Fruit fly (Drosophila melanogaster): ENCODE measurements around the gene CG31496.

The CG31496 gene

DNA sequence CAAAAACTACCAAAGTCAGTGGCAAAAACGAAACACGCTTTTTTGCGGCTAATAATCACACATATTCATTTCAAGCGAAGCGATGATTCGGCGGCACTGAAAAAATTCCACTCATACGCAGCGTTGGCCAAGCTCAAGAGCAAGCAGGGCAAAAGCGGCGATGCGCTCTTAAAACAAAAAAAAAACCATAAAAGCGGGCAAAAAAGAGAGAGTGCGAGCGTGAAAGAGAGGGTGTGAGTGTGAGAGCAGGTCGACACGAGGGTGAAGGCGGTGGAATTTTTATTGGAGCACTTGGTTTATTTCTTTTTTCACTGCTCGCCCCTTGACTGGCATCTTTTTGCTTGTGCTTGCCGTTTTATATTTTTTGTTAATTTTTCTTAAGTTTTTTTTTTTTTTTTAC lies 34.3 kb upstream of the CG31496 start (continued):
- TF ChIP-seq sna (GFP tag; IDR thresholded peaks at IDR 0.05; ENCODE audit: partially characterized antibody) (0 out of 2 replicates have a peak, but pooled peaks have one; percentile 20), Lim3 (GFP tag; IDR thresholded peaks at IDR 0.05) (no peak), zf30C (GFP tag; optimal IDR thresholded peaks at IDR 0.05) (no peak), stwl (tag; optimal IDR thresholded peaks at IDR 0.05) (no peak), kah (GFP tag; optimal IDR thresholded peaks at IDR 0.05) (no peak), CG1529 (GFP tag; optimal IDR thresholded peaks at IDR 0.05) (no peak), ab (GFP tag; optimal IDR thresholded peaks at IDR 0.05) (no peak), pros (GFP tag; optimal IDR thresholded peaks at IDR 0.05) (no peak), stc (GFP tag; IDR thresholded peaks at IDR 0.05) (no peak), CG2120 (GFP tag; optimal IDR thresholded peaks at IDR 0.05) (no peak), Myb (GFP tag; optimal IDR thresholded peaks at IDR 0.05) (no peak), CG6689 (GFP tag; IDR thresholded peaks at IDR 0.05) (no peak), z (GFP tag; IDR thresholded peaks at IDR 0.05) (peak; percentile 93), sob (GFP tag; IDR thresholded peaks at IDR 0.05) (no peak), NFAT (GFP tag; IDR thresholded peaks at IDR 0.05) (no peak), Dll (GFP tag; IDR thresholded peaks at IDR 0.05; ENCODE audit: partially characterized antibody) (no peak), Trl (optimal IDR thresholded peaks at IDR 0.05) (peak; percentile 62 to 73), Trl (GFP tag; optimal IDR thresholded peaks at IDR 0.05) (no peak), corto (GFP tag; optimal IDR thresholded peaks at IDR 0.05) (no peak), Hmx (GFP tag; optimal IDR thresholded peaks at IDR 0.05) (no peak), Atf-2 (GFP tag; optimal IDR thresholded peaks at IDR 0.05) (no peak), CG13624 (GFP tag; optimal IDR thresholded peaks at IDR 0.05) (no peak), NK7.1 (GFP tag; optimal IDR thresholded peaks at IDR 0.05) (no peak), CG10543 (GFP tag; optimal IDR thresholded peaks at IDR 0.05) (no peak), CG3163 (GFP tag; optimal IDR thresholded peaks at IDR 0.05) (peak; percentile 94), CG17359 (tag; optimal IDR thresholded peaks at IDR 0.05) (no peak), CrebB (tag; optimal IDR thresholded peaks at IDR 0.05) (no peak), CG6813 (GFP tag; optimal IDR thresholded peaks at IDR 0.05) (no peak), wek (GFP tag; optimal IDR thresholded peaks at IDR 0.05) (no peak), D (optimal IDR thresholded peaks at IDR 0.05) (no peak), D (GFP tag; optimal IDR thresholded peaks at IDR 0.05) (no peak), onecut (GFP tag; IDR thresholded peaks at IDR 0.05) (no peak), CG2202 (tag; optimal IDR thresholded peaks at IDR 0.05) (no peak), CG16779 (GFP tag; IDR thresholded peaks at IDR 0.05) (no peak), Nf-YA (GFP tag; IDR thresholded peaks at IDR 0.05) (0 out of 2 replicates have a peak, but pooled peaks have one; percentile 8), D19A (tag; optimal IDR thresholded peaks at IDR 0.05) (no peak), CG3065 (GFP tag; optimal IDR thresholded peaks at IDR 0.05) (no peak), luna (GFP tag; optimal IDR thresholded peaks at IDR 0.05) (no peak), CG18599 (GFP tag; optimal IDR thresholded peaks at IDR 0.05) (no peak), Nf-YB (GFP tag; optimal IDR thresholded peaks at IDR 0.05) (peak; percentile 89), CG4360 (GFP tag; IDR thresholded peaks at IDR 0.05) (no peak), vvl (GFP tag; IDR thresholded peaks at IDR 0.05) (no peak), Nf-YC (tag; optimal IDR thresholded peaks at IDR 0.05) (peak; percentile 86), CG14441 (GFP tag; IDR thresholded peaks at IDR 0.05) (no peak), fd102C (GFP tag; optimal IDR thresholded peaks at IDR 0.05) (no peak), CG1602 (GFP tag; optimal IDR thresholded peaks at IDR 0.05) (no peak), sqz (GFP tag; optimal IDR thresholded peaks at IDR 0.05) (peak; percentile 51), CG17802 (tag; optimal IDR thresholded peaks at IDR 0.05) (no peak), Sox100B (GFP tag; optimal IDR thresholded peaks at IDR 0.05) (no peak), pnt (GFP tag; optimal IDR thresholded peaks at IDR 0.05) (no peak), chif (GFP tag; optimal IDR thresholded peaks at IDR 0.05) (no peak), Hr3 (GFP tag; optimal IDR thresholded peaks at IDR 0.05) (no peak), CG1792 (GFP tag; optimal IDR thresholded peaks at IDR 0.05) (no peak)
